Fruit fly (Drosophila melanogaster): ENCODE measurements around the gene pico.

Gene pico

DNA sequence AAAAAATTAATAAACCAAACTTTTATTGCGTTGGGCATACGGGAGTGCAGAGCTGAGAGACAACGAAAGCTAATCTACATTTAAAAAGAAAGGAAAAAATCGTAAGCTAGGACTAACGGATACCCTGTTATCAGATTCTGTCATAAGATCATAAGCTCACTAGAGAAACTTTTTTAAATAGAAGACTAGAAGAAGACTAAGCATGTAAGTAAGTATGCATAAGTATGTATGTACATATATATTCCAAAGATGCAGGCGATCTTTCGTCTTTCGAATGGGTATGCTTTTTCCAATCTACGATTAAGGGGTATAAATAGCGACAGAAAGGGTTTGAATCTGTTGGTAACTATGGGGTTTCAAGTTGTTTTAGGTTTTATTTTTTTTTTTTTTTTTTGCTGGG is 67.0 kb downstream of the pico start:
- TF ChIP-seq CTCF (optimal IDR thresholded peaks at IDR 0.05) = no peak
- TF ChIP-seq CG8478 (optimal IDR thresholded peaks at IDR 0.05) = no peak

DNA sequence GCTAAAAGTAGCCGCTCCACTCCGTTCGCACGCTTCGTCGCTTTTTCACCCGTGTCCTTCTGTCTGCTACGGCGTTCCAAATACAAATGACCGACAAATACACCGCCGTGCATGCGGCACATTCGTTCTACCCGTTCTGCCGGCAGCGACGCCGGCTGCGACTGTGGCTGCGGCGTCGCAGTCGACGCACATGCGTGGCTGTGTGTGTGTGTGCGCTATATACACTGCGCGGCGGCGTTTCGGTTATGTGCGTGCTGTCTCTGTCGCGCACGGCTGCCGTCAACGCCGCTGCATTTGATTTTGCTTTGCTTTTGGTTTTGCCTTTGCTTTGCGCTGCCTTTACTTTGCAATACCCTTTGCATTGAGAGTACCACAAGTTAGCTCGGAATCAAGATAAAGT is 68.4 kb downstream of the pico start, which contains the start of gene zld:
Gene zld, minus strand, starts transcription at position 92 of the 400 bp plus-strand sequence.
- TF ChIP-seq CG8478 (optimal IDR thresholded peaks at IDR 0.05) = no peak
- TF ChIP-seq CTCF (optimal IDR thresholded peaks at IDR 0.05) = no peak

DNA sequence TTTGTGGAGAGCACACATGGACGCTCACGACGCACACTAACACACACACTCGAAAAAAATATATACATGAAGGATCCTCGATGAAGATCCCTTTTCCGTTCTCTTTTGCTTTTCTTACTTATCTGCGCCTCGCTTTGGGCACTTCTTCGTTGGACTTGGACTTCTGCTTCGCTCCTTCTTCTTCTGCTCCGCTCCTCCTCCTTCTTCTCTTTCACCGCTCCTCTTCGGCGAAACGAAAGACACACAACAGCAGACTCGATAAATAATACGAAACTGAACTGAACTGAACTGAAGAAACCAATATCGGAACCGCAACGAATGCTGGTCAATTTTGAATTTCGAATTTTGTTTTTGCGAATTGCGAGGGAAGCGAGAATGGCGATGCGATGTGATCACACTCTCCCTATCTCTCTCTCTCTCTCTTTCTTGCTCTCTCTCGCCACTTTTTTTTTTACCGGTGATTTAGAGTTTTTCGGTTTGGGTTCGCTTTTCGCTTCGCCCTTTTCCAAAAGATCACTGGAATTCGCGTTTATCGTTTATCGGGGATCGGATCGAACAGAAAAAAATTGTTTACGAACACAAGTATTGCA is 69.0 kb downstream of the pico start:
- TF ChIP-seq CG8478 (optimal IDR thresholded peaks at IDR 0.05) (no peak), CTCF (optimal IDR thresholded peaks at IDR 0.05) (no peak)

DNA sequence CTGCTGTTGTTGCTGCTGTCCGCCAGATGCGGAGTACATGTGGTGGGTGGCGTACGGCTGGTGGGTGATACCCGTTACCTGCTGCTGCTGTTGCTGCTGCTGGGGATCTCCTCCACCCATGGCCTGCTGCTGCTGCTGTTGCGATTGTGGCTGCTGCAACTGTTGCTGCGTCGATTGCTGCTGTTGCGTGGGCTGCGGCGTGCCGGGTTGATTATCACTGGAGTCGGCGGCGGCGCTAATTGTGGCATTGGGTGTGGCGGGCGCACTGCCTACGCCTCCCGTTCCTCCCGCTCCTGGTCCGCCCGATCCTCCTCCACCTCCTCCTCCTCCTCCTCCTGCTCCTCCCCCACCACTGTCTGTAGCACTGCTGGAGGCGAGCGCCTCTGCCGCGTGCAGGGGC is 70.0 kb downstream of the pico start:
- TF ChIP-seq CTCF (optimal IDR thresholded peaks at IDR 0.05) = no peak
- no peak for TF ChIP-seq CG8478 (optimal IDR thresholded peaks at IDR 0.05)

All from S2 (cell line).